Worm (Caenorhabditis elegans): Measurements from ENCODE around the gene srx-6.
"Not testable (repeated sequence)": the region's sequence is repeated elsewhere in the genome, so short reads cannot be mapped to it uniquely, and the experiment has no call there.

- not testable (repeated sequence) for TF ChIP-seq hsf-1 (GFP tag; IDR thresholded peaks at IDR 0.05); snpc-4 (GFP tag; optimal IDR thresholded peaks at IDR 0.05); snpc-4 (tag; optimal IDR thresholded peaks at IDR 0.05); ztf-26 (tag; optimal IDR thresholded peaks at IDR 0.05); rcor-1 (GFP tag; IDR thresholded peaks at IDR 0.05); ztf-18 (tag; optimal IDR thresholded peaks at IDR 0.05); lin-26 (GFP tag; IDR thresholded peaks at IDR 0.05)
Observed at ce11 chrV:7345494-7345893, 32.4 kb upstream of the srx-6 start, which contains the start of gene nhr-147.

Data from whole organism, young adult.